Fruit fly (Drosophila melanogaster): ENCODE results near the gene TyrRII.

Gene TyrRII

dm6 chr3R:17793287-17793686 is 56.9 kb downstream of the TyrRII start:
- TF ChIP-seq Mio (GFP tag; optimal IDR thresholded peaks at IDR 0.05): no peak
- no peak for TF ChIP-seq ey (GFP tag; optimal IDR thresholded peaks at IDR 0.05)
- no peak for TF ChIP-seq h (GFP tag; optimal IDR thresholded peaks at IDR 0.05)
- no peak for TF ChIP-seq GATAd (GFP tag; optimal IDR thresholded peaks at IDR 0.05)
- no peak for TF ChIP-seq N (GFP tag; optimal IDR thresholded peaks at IDR 0.05)
- no peak for TF ChIP-seq dmrt93B (GFP tag; optimal IDR thresholded peaks at IDR 0.05)
- no peak for TF ChIP-seq Hnf4 (GFP tag; optimal IDR thresholded peaks at IDR 0.05)
- no peak for TF ChIP-seq psq (GFP tag; optimal IDR thresholded peaks at IDR 0.05)
- no peak for TF ChIP-seq Jra (GFP tag; optimal IDR thresholded peaks at IDR 0.05)
- no peak for TF ChIP-seq sage (GFP tag; optimal IDR thresholded peaks at IDR 0.05)
- no peak for TF ChIP-seq CrebA (GFP tag; optimal IDR thresholded peaks at IDR 0.05; ENCODE audit: borderline replicate concordance)
- no peak for TF ChIP-seq OdsH (GFP tag; optimal IDR thresholded peaks at IDR 0.05)
- no peak for TF ChIP-seq rgr (GFP tag; optimal IDR thresholded peaks at IDR 0.05)
- TF ChIP-seq pan (optimal IDR thresholded peaks at IDR 0.05): no peak
- TF ChIP-seq HLH106 (tag; optimal IDR thresholded peaks at IDR 0.05): no peak
- TF ChIP-seq Dfd (GFP tag; optimal IDR thresholded peaks at IDR 0.05): no peak
- TF ChIP-seq jim (GFP tag; optimal IDR thresholded peaks at IDR 0.05): no peak
- TF ChIP-seq CG9705 (GFP tag; optimal IDR thresholded peaks at IDR 0.05): no peak

DNA sequence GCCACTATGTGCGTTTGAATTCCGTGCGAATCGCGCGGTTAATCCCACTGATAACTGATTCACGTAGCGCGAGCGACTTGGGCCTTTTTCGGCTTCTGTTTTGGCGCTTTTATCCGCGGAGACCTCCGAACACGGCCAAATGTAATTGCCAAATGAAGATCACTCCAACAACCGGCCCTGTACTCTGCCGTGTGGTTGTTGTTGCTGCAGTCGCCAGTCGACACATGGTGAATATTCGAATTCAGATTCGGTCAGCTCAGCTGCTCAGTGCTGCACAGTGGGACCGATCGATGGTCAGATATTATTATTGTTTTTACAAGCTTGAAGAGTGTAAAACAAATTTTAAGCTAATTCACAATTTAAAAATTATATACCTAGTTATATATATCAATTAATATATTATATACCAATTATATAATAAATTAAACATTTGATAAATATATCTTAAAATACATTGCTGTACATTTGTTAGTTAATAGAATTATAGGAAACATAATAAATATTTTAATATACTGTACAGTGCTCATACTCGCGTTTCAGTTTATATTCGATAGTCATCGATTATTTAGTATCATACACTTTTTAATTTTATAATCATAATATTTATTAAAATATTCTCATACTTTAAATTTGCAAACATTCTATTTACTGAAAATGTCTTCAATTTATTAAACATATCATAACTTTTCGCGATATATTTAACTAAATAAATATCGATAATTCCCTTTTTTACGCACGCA is 58.1 kb downstream of the TyrRII start, which contains the start of gene CG43102:
Gene CG43102, minus strand, starts transcription at position 156 of the 740 bp plus-strand sequence.
- TF ChIP-seq fru (GFP tag; optimal IDR thresholded peaks at IDR 0.05): peak; percentile 34
- peak; percentile 59 for TF ChIP-seq h (GFP tag; optimal IDR thresholded peaks at IDR 0.05)
- TF ChIP-seq Abd-B (GFP tag; optimal IDR thresholded peaks at IDR 0.05): no peak
- no peak for TF ChIP-seq N (GFP tag; optimal IDR thresholded peaks at IDR 0.05)
- TF ChIP-seq CG32264 (GFP tag; optimal IDR thresholded peaks at IDR 0.05): no peak
- no peak for TF ChIP-seq pan (optimal IDR thresholded peaks at IDR 0.05)
- TF ChIP-seq rgr (GFP tag; optimal IDR thresholded peaks at IDR 0.05): peak; percentile 65
- TF ChIP-seq Rel (GFP tag; optimal IDR thresholded peaks at IDR 0.05): no peak
- peak; percentile 65 for TF ChIP-seq Rel (tag; optimal IDR thresholded peaks at IDR 0.05)
- peak in 1 of 2 experiments; percentile 76 for TF ChIP-seq foxo (GFP tag; optimal IDR thresholded peaks at IDR 0.05)
- TF ChIP-seq psq (GFP tag; optimal IDR thresholded peaks at IDR 0.05): peak; percentile 52
- TF ChIP-seq Dif (GFP tag; optimal IDR thresholded peaks at IDR 0.05; ENCODE audit: partially characterized antibody): peak; percentile 61
- TF ChIP-seq Myc (optimal IDR thresholded peaks at IDR 0.05): no peak
- TF ChIP-seq Hr83 (GFP tag; optimal IDR thresholded peaks at IDR 0.05; ENCODE audit: poor library complexity, severe bottlenecking): peak; percentile 75
- TF ChIP-seq Dfd (GFP tag; optimal IDR thresholded peaks at IDR 0.05): no peak
- peak; percentile 70 for TF ChIP-seq Sp1 (GFP tag; optimal IDR thresholded peaks at IDR 0.05)
- peak; percentile 42 for TF ChIP-seq sage (GFP tag; optimal IDR thresholded peaks at IDR 0.05)
- no peak for TF ChIP-seq jim (GFP tag; optimal IDR thresholded peaks at IDR 0.05)
- peak; percentile 16 for TF ChIP-seq dmrt93B (GFP tag; optimal IDR thresholded peaks at IDR 0.05)
- TF ChIP-seq GATAd (GFP tag; optimal IDR thresholded peaks at IDR 0.05): no peak
- TF ChIP-seq OdsH (GFP tag; optimal IDR thresholded peaks at IDR 0.05): no peak
- no peak for TF ChIP-seq Mio (GFP tag; optimal IDR thresholded peaks at IDR 0.05)
- TF ChIP-seq dl (GFP tag; optimal IDR thresholded peaks at IDR 0.05; ENCODE audit: insufficient read depth in 1 of 2, partially characterized antibody in 2 of 2): no peak
- peak; percentile 34 for TF ChIP-seq ey (GFP tag; optimal IDR thresholded peaks at IDR 0.05)
- TF ChIP-seq Hnf4 (GFP tag; optimal IDR thresholded peaks at IDR 0.05): peak; percentile 17
- TF ChIP-seq woc (GFP tag; optimal IDR thresholded peaks at IDR 0.05): peak; percentile 32
- TF ChIP-seq CG9705 (GFP tag; optimal IDR thresholded peaks at IDR 0.05): peak; percentile 55
- TF ChIP-seq lola (GFP tag; optimal IDR thresholded peaks at IDR 0.05): no peak
- no peak for TF ChIP-seq CrebA (GFP tag; optimal IDR thresholded peaks at IDR 0.05; ENCODE audit: borderline replicate concordance)
- TF ChIP-seq sv (GFP tag; optimal IDR thresholded peaks at IDR 0.05): peak; percentile 1
- TF ChIP-seq Hr78 (GFP tag; optimal IDR thresholded peaks at IDR 0.05): no peak
- TF ChIP-seq Vsx2 (GFP tag; optimal IDR thresholded peaks at IDR 0.05; ENCODE audit: partially characterized antibody): no peak
- TF ChIP-seq HLH106 (tag; optimal IDR thresholded peaks at IDR 0.05): peak; percentile 72
- TF ChIP-seq br (GFP tag; optimal IDR thresholded peaks at IDR 0.05): peak; percentile 44

dm6 chr3R:17795075-17795420 is 58.6 kb downstream of the TyrRII start, which contains the start of gene pasi1:
Gene pasi1, plus strand, starts transcription at chr3R:17795075.
- TF ChIP-seq Myc (optimal IDR thresholded peaks at IDR 0.05): no peak
- TF ChIP-seq N (GFP tag; optimal IDR thresholded peaks at IDR 0.05): no peak
- no peak for TF ChIP-seq Hr78 (GFP tag; optimal IDR thresholded peaks at IDR 0.05)
- TF ChIP-seq Dfd (GFP tag; optimal IDR thresholded peaks at IDR 0.05): no peak
- no peak for TF ChIP-seq Hnf4 (GFP tag; optimal IDR thresholded peaks at IDR 0.05)
- TF ChIP-seq Mio (GFP tag; optimal IDR thresholded peaks at IDR 0.05): no peak
- TF ChIP-seq Hr83 (GFP tag; optimal IDR thresholded peaks at IDR 0.05; ENCODE audit: poor library complexity, severe bottlenecking): no peak
- no peak for TF ChIP-seq sage (GFP tag; optimal IDR thresholded peaks at IDR 0.05)
- TF ChIP-seq woc (GFP tag; optimal IDR thresholded peaks at IDR 0.05): no peak
- TF ChIP-seq Dif (GFP tag; optimal IDR thresholded peaks at IDR 0.05; ENCODE audit: partially characterized antibody): no peak
- no peak for TF ChIP-seq HLH106 (tag; optimal IDR thresholded peaks at IDR 0.05)
- no peak for TF ChIP-seq lola (GFP tag; optimal IDR thresholded peaks at IDR 0.05)
- no peak for TF ChIP-seq GATAd (GFP tag; optimal IDR thresholded peaks at IDR 0.05)
- TF ChIP-seq CG32264 (GFP tag; optimal IDR thresholded peaks at IDR 0.05): no peak
- no peak for TF ChIP-seq rgr (GFP tag; optimal IDR thresholded peaks at IDR 0.05)
- TF ChIP-seq Vsx2 (GFP tag; optimal IDR thresholded peaks at IDR 0.05; ENCODE audit: partially characterized antibody): no peak
- no peak for TF ChIP-seq dl (GFP tag; optimal IDR thresholded peaks at IDR 0.05; ENCODE audit: insufficient read depth in 1 of 2, partially characterized antibody in 2 of 2)
- no peak for TF ChIP-seq dmrt93B (GFP tag; optimal IDR thresholded peaks at IDR 0.05)
- no peak for TF ChIP-seq fru (GFP tag; optimal IDR thresholded peaks at IDR 0.05)
- TF ChIP-seq Sp1 (GFP tag; optimal IDR thresholded peaks at IDR 0.05): no peak

All from whole organism, wandering third instar larva.